Worm (Caenorhabditis elegans): Measurements from ENCODE around the gene F22E5.8.
A peak's percentile ranks its signal among the peaks of the same experiment; 100 is the strongest.
"Not testable (repeated sequence)": the region's sequence is repeated elsewhere in the genome, so short reads cannot be mapped to it uniquely, and the experiment has no call there.

The F22E5.8 gene

ce11 chrII:2649015-2649414 lies 9.2 kb downstream of the F22E5.8 start (continued):
- TF ChIP-seq fkh-8 (tag; optimal IDR thresholded peaks at IDR 0.05): peak; percentile 52
- no peak for TF ChIP-seq blmp-1 (tag; optimal IDR thresholded peaks at IDR 0.05)
- TF ChIP-seq nhr-85 (tag): peak; percentile 47
- TF ChIP-seq pag-3 (tag; optimal IDR thresholded peaks at IDR 0.05; ENCODE audit: borderline replicate concordance, insufficient read depth): no peak
- no peak for TF ChIP-seq tlp-1 (tag; optimal IDR thresholded peaks at IDR 0.05)
- TF ChIP-seq ama-1 (optimal IDR thresholded peaks at IDR 0.05): no peak
- TF ChIP-seq nhr-71 (tag; optimal IDR thresholded peaks at IDR 0.05): peak; percentile 61
- TF ChIP-seq unc-130 (tag; optimal IDR thresholded peaks at IDR 0.05): no peak
- no peak for TF ChIP-seq ceh-63 (GFP tag; optimal IDR thresholded peaks at IDR 0.05)
- no peak for TF ChIP-seq mab-9 (GFP tag; IDR thresholded peaks at IDR 0.05)
- no peak for TF ChIP-seq unc-86 (tag; optimal IDR thresholded peaks at IDR 0.05)

ce11 chrII:2649539-2649938 lies 9.7 kb downstream of the F22E5.8 start, which contains the start of the genes F22E5.13 and F22E5.6:
Gene F22E5.13, minus strand, starts transcription at chrII:2649639.
Gene F22E5.6, plus strand, starts transcription at chrII:2649835.
- no peak for TF ChIP-seq zag-1 (tag; optimal IDR thresholded peaks at IDR 0.05)
- no peak for TF ChIP-seq nhr-90 (tag; optimal IDR thresholded peaks at IDR 0.05; ENCODE audit: poor library complexity)
- TF ChIP-seq ceh-82 (tag; optimal IDR thresholded peaks at IDR 0.05): no peak
- no peak for TF ChIP-seq grh-1 (GFP tag; IDR thresholded peaks at IDR 0.05)
- TF ChIP-seq nhr-12 (tag; optimal IDR thresholded peaks at IDR 0.05): no peak
- no peak for TF ChIP-seq ceh-63 (GFP tag; optimal IDR thresholded peaks at IDR 0.05)
- no peak for TF ChIP-seq dsc-1 (tag; optimal IDR thresholded peaks at IDR 0.05)

- TF ChIP-seq nhr-237 (tag; optimal IDR thresholded peaks at IDR 0.05): no peak
- no peak for TF ChIP-seq nhr-77 (tag; optimal IDR thresholded peaks at IDR 0.05)
- no peak for TF ChIP-seq tlp-1 (tag; optimal IDR thresholded peaks at IDR 0.05)
These were observed 16.8 kb downstream of the F22E5.8 start, which contains the start of gene sri-47 for ce11 chrII:2656606-2657005. Gene sri-47, plus strand, starts transcription at chrII:2656906.

ce11 chrII:2659364-2659763 lies 19.5 kb downstream of the F22E5.8 start, which contains the start of gene gcy-21:
Gene gcy-21, plus strand, starts transcription at chrII:2659664.
- TF ChIP-seq efl-1 (optimal IDR thresholded peaks at IDR 0.05) (no peak), efl-1 (GFP tag; optimal IDR thresholded peaks at IDR 0.05 in 1 of 2) (peak in 1 of 2 experiments; percentile 13), dsc-1 (tag; optimal IDR thresholded peaks at IDR 0.05) (no peak), tbx-2 (tag; optimal IDR thresholded peaks at IDR 0.05) (no peak), unc-62 (GFP tag; optimal IDR thresholded peaks at IDR 0.05) (no peak), isw-1 (GFP tag; IDR thresholded peaks at IDR 0.05) (no peak), fkh-8 (tag; optimal IDR thresholded peaks at IDR 0.05) (peak; percentile 7), elt-2 (tag; optimal IDR thresholded peaks at IDR 0.05) (no peak)

- not testable (repeated sequence) for TF ChIP-seq hlh-4 (tag; optimal IDR thresholded peaks at IDR 0.05); hlh-17 (GFP tag; optimal IDR thresholded peaks at IDR 0.05; ENCODE audit: borderline replicate concordance); nhr-11 (tag; optimal IDR thresholded peaks at IDR 0.05)
These were observed 25.2 kb downstream of the F22E5.8 start, which contains the start of gene F22E5.2 for ce11 chrII:2665081-2665480. Gene F22E5.2, plus strand, starts transcription at chrII:2665381.

- no peak for TF ChIP-seq fkh-4 (tag; optimal IDR thresholded peaks at IDR 0.05; ENCODE audit: borderline replicate concordance)
These were observed 25.8 kb downstream of the F22E5.8 start, which contains the start of gene F22E5.22 for ce11 chrII:2665606-2666005. Gene F22E5.22, plus strand, starts transcription at chrII:2665906.

ce11 chrII:2672320-2672719 lies 32.5 kb downstream of the F22E5.8 start, which contains the start of gene sri-57:
Gene sri-57, minus strand, starts transcription at chrII:2672420.
- TF ChIP-seq efl-3 (GFP tag; optimal IDR thresholded peaks at IDR 0.05); unc-86 (tag; optimal IDR thresholded peaks at IDR 0.05); lir-3 (tag; optimal IDR thresholded peaks at IDR 0.05; ENCODE audit: poor library complexity): not testable (repeated sequence)
